Worm (Caenorhabditis elegans): Measurements from ENCODE around the gene sri-2.

DNA sequence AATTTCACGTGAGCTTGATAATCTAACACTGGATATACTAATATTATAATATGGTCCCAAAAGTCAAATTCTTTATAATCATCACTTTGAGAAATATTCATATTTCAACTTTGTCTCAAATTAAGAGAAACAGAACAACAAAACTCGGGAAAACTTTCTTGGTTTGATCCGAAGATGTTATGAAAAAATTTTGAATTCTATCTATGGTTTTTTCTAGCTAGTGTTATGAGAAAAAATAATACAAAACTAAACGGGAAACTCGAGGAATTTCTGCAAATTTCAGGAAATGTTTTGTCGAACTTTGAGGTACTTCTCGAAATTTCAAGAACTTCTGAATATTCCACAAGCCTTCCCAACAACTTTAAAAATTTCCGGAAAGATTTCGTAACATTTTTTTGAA is 14.1 kb downstream of the sri-2 start, which contains the start of gene srw-59:
- TF ChIP-seq lim-6 (tag; optimal IDR thresholded peaks at IDR 0.05) = no peak
- no peak for TF ChIP-seq tbx-2 (tag; optimal IDR thresholded peaks at IDR 0.05)
- no peak for TF ChIP-seq ceh-24 (tag; optimal IDR thresholded peaks at IDR 0.05)
- no peak for TF ChIP-seq nhr-11 (tag; optimal IDR thresholded peaks at IDR 0.05)
- TF ChIP-seq ztf-16 (tag; optimal IDR thresholded peaks at IDR 0.05) = no peak
- TF ChIP-seq pat-9 (tag; optimal IDR thresholded peaks at IDR 0.05) = no peak
- TF ChIP-seq pqm-1 (tag; optimal IDR thresholded peaks at IDR 0.05) = no peak
- TF ChIP-seq C38D4.7 (GFP tag; optimal IDR thresholded peaks at IDR 0.05) = no peak

Measured in whole organism, late embryonic.